Worm (Caenorhabditis elegans) whole organism, L3 larva: ENCODE results near the gene W09C2.8.
A peak's percentile ranks its signal among the peaks of the same experiment; 100 is the strongest.

Experiments
- R02D3.7 ChIP-seq: fragments of 150-350 bp; optimal IDR thresholded peaks from 2 replicates; lab custom pipeline; 2014; ENCODE audit warnings: missing biosample characterization, missing genetic modification characterization
- ZK546.5 ChIP-seq: sonication (generic microtip); optimal IDR thresholded peaks from 2 replicates; lab custom pipeline; 2017; ENCODE audit warnings: missing biosample characterization, missing genetic modification characterization
- ama-1 ChIP-seq: fragments of 150-350 bp; optimal IDR thresholded peaks from 2 replicates; lab custom pipeline; 2018
- ceh-16 ChIP-seq: sonication (generic microtip); optimal IDR thresholded peaks from 2 replicates; lab custom pipeline; 2017; ENCODE audit warnings: missing biosample characterization, missing genetic modification characterization
- ceh-28 ChIP-seq: fragments of 150-350 bp; optimal IDR thresholded peaks from 2 replicates; lab custom pipeline; 2014; ENCODE audit warnings: missing biosample characterization, missing genetic modification reagents, missing genetic modification characterization
- ceh-82 ChIP-seq: fragments of 150-350 bp; optimal IDR thresholded peaks from 2 replicates; lab custom pipeline; 2014; ENCODE audit warnings: missing biosample characterization, missing genetic modification characterization
- daf-12 ChIP-seq: fragments of 150-350 bp; optimal IDR thresholded peaks from 2 replicates; lab custom pipeline; 2014; ENCODE audit warnings: missing biosample characterization, missing genetic modification reagents, missing genetic modification characterization
- elt-1 ChIP-seq: fragments of 150-350 bp; optimal IDR thresholded peaks from 2 replicates; lab custom pipeline; 2014; ENCODE audit warnings: missing biosample characterization, missing genetic modification characterization
- elt-2 ChIP-seq: sonication (generic microtip); optimal IDR thresholded peaks from 2 replicates; lab custom pipeline; 2016; ENCODE audit warnings: missing genetic modification reagents, mild to moderate bottlenecking, missing genetic modification characterization, missing compliant biosample characterization
- eor-1 ChIP-seq, 2 experiments: fragments of 150-350 bp; optimal IDR thresholded peaks; 2 replicates each; lab custom pipeline; 2014 to 2018; ENCODE audit warnings: missing biosample characterization in 2 of 2, missing genetic modification characterization in 2 of 2
- fkh-10 ChIP-seq: sonication (generic microtip); optimal IDR thresholded peaks from 2 replicates; lab custom pipeline; 2017; ENCODE audit warnings: missing biosample characterization, missing genetic modification reagents, missing genetic modification characterization
- fkh-2 ChIP-seq: fragments of 150-350 bp; optimal IDR thresholded peaks from 2 replicates; lab custom pipeline; 2014; ENCODE audit warnings: missing biosample characterization, missing genetic modification reagents, missing genetic modification characterization
- hmg-11 ChIP-seq: sonication (generic microtip); optimal IDR thresholded peaks from 2 replicates; lab custom pipeline; 2016; ENCODE audit warnings: missing genetic modification characterization, missing compliant biosample characterization
- jun-1 ChIP-seq: fragments of 150-350 bp; optimal IDR thresholded peaks from 2 replicates; lab custom pipeline; 2014; ENCODE audit warnings: missing biosample characterization, missing genetic modification reagents, missing genetic modification characterization
- lin-15B ChIP-seq: fragments of 150-350 bp; optimal IDR thresholded peaks from 2 replicates; lab custom pipeline; 2014; ENCODE audit warnings: missing biosample characterization, missing genetic modification characterization
- lsy-12 ChIP-seq: sonication (generic microtip); optimal IDR thresholded peaks from 2 replicates; lab custom pipeline; 2016; ENCODE audit warnings: mild to moderate bottlenecking, missing genetic modification characterization, missing compliant biosample characterization
- mdl-1 ChIP-seq: fragments of 150-350 bp; optimal IDR thresholded peaks from 2 replicates; lab custom pipeline; 2014; ENCODE audit warnings: missing biosample characterization, missing genetic modification characterization
- mml-1 ChIP-seq: fragments of 150-350 bp; sonication (generic microtip); optimal IDR thresholded peaks from 3 replicates; lab custom pipeline; 2014; ENCODE audit warnings: missing biosample characterization, missing genetic modification characterization
- nfya-1 ChIP-seq: sonication (generic microtip); optimal IDR thresholded peaks from 2 replicates; lab custom pipeline; 2017; ENCODE audit warnings: missing genetic modification characterization, mild to moderate bottlenecking, missing compliant biosample characterization, antibody characterized with exemption, moderate library complexity; ENCODE audit not compliant: insufficient read depth
- nhr-11 ChIP-seq: fragments of 150-350 bp; optimal IDR thresholded peaks from 2 replicates; lab custom pipeline; 2014; ENCODE audit warnings: missing biosample characterization, missing genetic modification characterization
- nhr-12 ChIP-seq: fragments of 150-350 bp; optimal IDR thresholded peaks from 2 replicates; lab custom pipeline; 2014; ENCODE audit warnings: missing biosample characterization, missing genetic modification characterization
- nhr-23 ChIP-seq: fragments of 150-350 bp; optimal IDR thresholded peaks from 2 replicates; lab custom pipeline; 2014; ENCODE audit warnings: missing biosample characterization, missing genetic modification reagents, missing genetic modification characterization
- nhr-237 ChIP-seq: fragments of 150-350 bp; optimal IDR thresholded peaks from 2 replicates; lab custom pipeline; 2014; ENCODE audit warnings: missing biosample characterization, missing genetic modification characterization
- nhr-25 ChIP-seq: sonication (generic microtip); optimal IDR thresholded peaks from 2 replicates; lab custom pipeline; 2017; ENCODE audit warnings: missing biosample characterization, missing genetic modification characterization
- nhr-43 ChIP-seq: sonication (generic microtip); optimal IDR thresholded peaks from 2 replicates; lab custom pipeline; 2016; ENCODE audit warnings: mild to moderate bottlenecking, missing genetic modification characterization, missing compliant biosample characterization; ENCODE audit not compliant: poor library complexity, severe bottlenecking
- nhr-67 ChIP-seq: fragments of 150-350 bp; optimal IDR thresholded peaks from 2 replicates; lab custom pipeline; 2014; ENCODE audit warnings: missing biosample characterization, missing genetic modification characterization
- nhr-76 ChIP-seq: fragments of 150-350 bp; sonication (generic microtip); optimal IDR thresholded peaks from 5 replicates; lab custom pipeline; 2014; ENCODE audit warnings: missing biosample characterization, missing genetic modification characterization
- nhr-77 ChIP-seq: fragments of 150-350 bp; optimal IDR thresholded peaks from 2 replicates; lab custom pipeline; 2014; ENCODE audit warnings: missing biosample characterization, missing genetic modification characterization
- pha-4 ChIP-seq: fragments of 150-350 bp; optimal IDR thresholded peaks from 2 replicates; lab custom pipeline; 2014; ENCODE audit warnings: missing biosample characterization, missing genetic modification reagents, missing genetic modification characterization
- pqm-1 ChIP-seq: fragments of 150-350 bp; optimal IDR thresholded peaks from 2 replicates; lab custom pipeline; 2017; ENCODE audit warnings: missing biosample characterization, missing genetic modification characterization, inconsistent platforms
- skn-1 ChIP-seq: fragments of 150-350 bp; optimal IDR thresholded peaks from 2 replicates; lab custom pipeline; 2014; ENCODE audit warnings: missing biosample characterization, missing genetic modification characterization
- tbx-2 ChIP-seq: sonication (generic microtip); optimal IDR thresholded peaks from 2 replicates; lab custom pipeline; 2016; ENCODE audit warnings: mild to moderate bottlenecking, missing genetic modification characterization, missing compliant biosample characterization
- ztf-4 ChIP-seq: fragments of 150-350 bp; optimal IDR thresholded peaks from 2 replicates; lab custom pipeline; 2014; ENCODE audit warnings: missing biosample characterization, missing genetic modification characterization

Gene W09C2.8

ce11 chrIV:9669969-9670368, 45.8 kb upstream of the W09C2.8 start:
- TF ChIP-seq mdl-1 (tag; lab: Kevin White, UChicago) = peak; percentile 64
- TF ChIP-seq ama-1 (lab: Kevin White, UChicago) = peak; percentile 39
- peak; percentile 42 for TF ChIP-seq nhr-25
- no peak for TF ChIP-seq fkh-10 (GFP tag; lab: Kevin White, UChicago)
- no peak for TF ChIP-seq ZK546.5
- peak; percentile 78 for TF ChIP-seq nhr-23 (tag; lab: Kevin White, UChicago)
- peak; percentile 70 for TF ChIP-seq elt-1
- TF ChIP-seq nhr-76 (tag; lab: Kevin White, UChicago) = no peak
- TF ChIP-seq hmg-11 (tag; lab: Kevin White, UChicago) = peak; percentile 22
- peak; percentile 80 for TF ChIP-seq nhr-43 (tag; lab: Kevin White, UChicago)
- no peak for TF ChIP-seq tbx-2
- peak; percentile 38 for TF ChIP-seq lsy-12 (tag; lab: Kevin White, UChicago)
- TF ChIP-seq ceh-28 = peak; percentile 37
- no peak for TF ChIP-seq nhr-11 (tag; lab: Kevin White, UChicago)
- peak; percentile 19 for TF ChIP-seq R02D3.7
- TF ChIP-seq, all 47 proteins: peak for 10

ce11 chrIV:9668103-9668672, 44.0 kb upstream of the W09C2.8 start:
- TF ChIP-seq ztf-4 (tag; lab: Kevin White, UChicago) (no peak), pha-4 (tag; lab: Kevin White, UChicago) (peak; percentile 60), nfya-1 (peak; percentile 18), pqm-1 (tag; lab: Kevin White, UChicago) (peak; percentile 82), tbx-2 (no peak), jun-1 (tag; lab: Kevin White, UChicago) (peak; percentile 52), elt-2 (tag; lab: Kevin White, UChicago) (peak; percentile 56)

ce11 chrIV:9667084-9667483, 42.9 kb upstream of the W09C2.8 start:
- TF ChIP-seq lin-15B (tag; lab: Kevin White, UChicago) (no peak), nhr-67 (tag; lab: Kevin White, UChicago) (no peak), pha-4 (tag; lab: Kevin White, UChicago) (peak; percentile 43), nhr-25 (peak; percentile 20)

ce11 chrIV:9659999-9660398, 35.8 kb upstream of the W09C2.8 start:
- peak; percentile 74 for TF ChIP-seq fkh-10 (GFP tag; lab: Kevin White, UChicago)
- TF ChIP-seq mml-1 (tag; lab: Kevin White, UChicago) = no peak

ce11 chrIV:9657753-9658152, 33.6 kb upstream of the W09C2.8 start, which contains the start of gene acc-1:
TSS of gene acc-1 (plus strand) at chrIV:9658053.
- TF ChIP-seq mml-1 (tag; lab: Kevin White, UChicago) (no peak), nhr-67 (tag; lab: Kevin White, UChicago) (no peak), pqm-1 (tag; lab: Kevin White, UChicago) (no peak), nhr-77 (tag; lab: Kevin White, UChicago) (no peak), ceh-82 (no peak), nhr-25 (no peak), elt-2 (tag; lab: Kevin White, UChicago) (no peak), jun-1 (tag; lab: Kevin White, UChicago) (no peak), daf-12 (tag; lab: Kevin White, UChicago) (no peak), tbx-2 (no peak), fkh-2 (tag; lab: Kevin White, UChicago) (no peak), nhr-12 (tag; lab: Kevin White, UChicago) (no peak), skn-1 (tag; lab: Kevin White, UChicago) (no peak), nhr-237 (tag; lab: Kevin White, UChicago) (no peak), nhr-76 (tag; lab: Kevin White, UChicago) (no peak), eor-1 (tag; optimal IDR thresholded peaks at IDR 0.05; lab: Kevin White, UChicago) (no peak), ceh-16 (tag; lab: Kevin White, UChicago) (no peak), ama-1 (lab: Kevin White, UChicago) (no peak)
